Fruit fly (Drosophila melanogaster) whole organism, prepupa: ENCODE results near the gene Orc5.

Experiments
- Blimp-1 ChIP-seq: fragments of 200-800 bp; sonication (Bioruptor generic); optimal IDR thresholded peaks from 3 replicates; lab custom pipeline; 2017; ENCODE audit warnings: missing biosample characterization, missing genetic modification characterization, mild to moderate bottlenecking, moderate library complexity, missing genetic modification reagents
- CG10631 ChIP-seq: fragments of 200-800 bp; sonication (Bioruptor generic); optimal IDR thresholded peaks from 2 replicates; lab custom pipeline; 2016; ENCODE audit warnings: missing biosample characterization, missing genetic modification characterization
- CG10669 ChIP-seq: fragments of 200-800 bp; sonication (Bioruptor generic); optimal IDR thresholded peaks from 3 replicates; lab custom pipeline; 2018; ENCODE audit warnings: missing biosample characterization, mild to moderate bottlenecking, missing genetic modification characterization, moderate library complexity
- CG11294 ChIP-seq: fragments of 200-800 bp; sonication (Bioruptor generic); IDR thresholded peaks from 2 replicates; pipeline ENCODE4 v1.3.6; 2022; ENCODE audit warnings: missing biosample characterization, missing genetic modification characterization
- CG11762 ChIP-seq: fragments of 200-800 bp; sonication (Bioruptor generic); optimal IDR thresholded peaks from 3 replicates; lab custom pipeline; 2016; ENCODE audit warnings: missing biosample characterization, missing genetic modification characterization; ENCODE audit not compliant: insufficient read depth
- CG11902 ChIP-seq: fragments of 200-800 bp; sonication (Bioruptor generic); optimal IDR thresholded peaks from 3 replicates; lab custom pipeline; 2016; ENCODE audit warnings: missing biosample characterization, missing genetic modification characterization
- CG15336 ChIP-seq: fragments of 200-800 bp; sonication (Bioruptor generic); IDR thresholded peaks from 2 replicates; pipeline ENCODE4 v1.3.6; 2022; ENCODE audit warnings: missing biosample characterization, missing genetic modification characterization
- CG1621 ChIP-seq: fragments of 200-800 bp; sonication (Bioruptor generic); optimal IDR thresholded peaks from 3 replicates; lab custom pipeline; 2018; ENCODE audit warnings: missing biosample characterization, mild to moderate bottlenecking, missing genetic modification characterization
- CG16779 ChIP-seq: fragments of 200-800 bp; sonication (Bioruptor generic); optimal IDR thresholded peaks from 3 replicates; lab custom pipeline; 2017; ENCODE audit warnings: missing biosample characterization, mild to moderate bottlenecking, missing genetic modification characterization
- CG3032 ChIP-seq: fragments of 200-800 bp; optimal IDR thresholded peaks from 2 replicates; lab custom pipeline; 2019; ENCODE audit warnings: missing biosample characterization, mild to moderate bottlenecking, missing genetic modification characterization, moderate library complexity
- CG31627 ChIP-seq: fragments of 200-800 bp; sonication (Bioruptor generic); optimal IDR thresholded peaks from 3 replicates; lab custom pipeline; 2016; ENCODE audit warnings: missing biosample characterization, missing genetic modification characterization
- CG32006 ChIP-seq: fragments of 200-800 bp; sonication (Bioruptor generic); optimal IDR thresholded peaks from 3 replicates; lab custom pipeline; 2017; ENCODE audit warnings: missing biosample characterization, mild to moderate bottlenecking, missing genetic modification characterization
- CG34406 ChIP-seq: fragments of 200-800 bp; sonication (Bioruptor generic); optimal IDR thresholded peaks from 3 replicates; lab custom pipeline; 2016; ENCODE audit warnings: missing biosample characterization, missing genetic modification characterization
- CG6163 ChIP-seq: fragments of 200-800 bp; sonication (Bioruptor generic); IDR thresholded peaks from 3 replicates; pipeline ENCODE4 v1.3.6; 2022; ENCODE audit warnings: missing biosample characterization, missing genetic modification characterization
- CG6276 ChIP-seq: fragments of 200-800 bp; sonication (Bioruptor generic); optimal IDR thresholded peaks from 2 replicates; lab custom pipeline; 2017; ENCODE audit warnings: missing biosample characterization, mild to moderate bottlenecking, missing genetic modification characterization
- CG6808 ChIP-seq: fragments of 200-800 bp; sonication (Bioruptor generic); optimal IDR thresholded peaks from 3 replicates; lab custom pipeline; 2017; ENCODE audit warnings: missing biosample characterization, missing genetic modification characterization, mild to moderate bottlenecking, moderate library complexity, missing genetic modification reagents
- CG6854 ChIP-seq: fragments of 200-800 bp; sonication (Bioruptor generic); optimal IDR thresholded peaks from 2 replicates; lab custom pipeline; 2017; ENCODE audit warnings: missing biosample characterization, mild to moderate bottlenecking, missing genetic modification characterization
- CG7368 ChIP-seq: fragments of 200-800 bp; sonication (Bioruptor generic); optimal IDR thresholded peaks from 3 replicates; lab custom pipeline; 2016; ENCODE audit warnings: missing biosample characterization, missing genetic modification characterization
- CG8119 ChIP-seq: fragments of 200-800 bp; sonication (Bioruptor generic); IDR thresholded peaks from 3 replicates; pipeline ENCODE4 v1.3.6; 2022; ENCODE audit warnings: missing biosample characterization, missing genetic modification characterization
- CG8319 ChIP-seq: fragments of 200-800 bp; sonication (Bioruptor generic); optimal IDR thresholded peaks from 3 replicates; lab custom pipeline; 2016; ENCODE audit warnings: missing biosample characterization, missing genetic modification characterization
- CG8632 ChIP-seq: fragments of 200-800 bp; sonication (Bioruptor generic); optimal IDR thresholded peaks from 3 replicates; lab custom pipeline; 2016; ENCODE audit warnings: missing biosample characterization, missing genetic modification characterization
- CG9139 ChIP-seq: fragments of 200-800 bp; sonication (Bioruptor generic); optimal IDR thresholded peaks from 3 replicates; lab custom pipeline; 2017; ENCODE audit warnings: missing biosample characterization, mild to moderate bottlenecking, missing genetic modification characterization
- Eip75B ChIP-seq: fragments of 200-800 bp; sonication (Bioruptor generic); optimal IDR thresholded peaks from 3 replicates; lab custom pipeline; 2016; ENCODE audit warnings: missing biosample characterization, missing genetic modification characterization
- Eip78C ChIP-seq: fragments of 200-800 bp; sonication (Bioruptor generic); peaks from one replicate; lab custom pipeline; 2016; ENCODE audit warnings: missing biosample characterization, missing genetic modification characterization
- Eip93F ChIP-seq: fragments of 200-800 bp; sonication (Bioruptor generic); optimal IDR thresholded peaks from 2 replicates; lab custom pipeline; 2016; ENCODE audit warnings: missing biosample characterization, mild to moderate bottlenecking, missing genetic modification characterization
- Ets21C ChIP-seq: fragments of 200-800 bp; sonication (Bioruptor generic); optimal IDR thresholded peaks from 3 replicates; lab custom pipeline; 2016; ENCODE audit warnings: missing biosample characterization, missing genetic modification characterization
- Ets96B ChIP-seq: fragments of 200-800 bp; optimal IDR thresholded peaks from 2 replicates; lab custom pipeline; 2019; ENCODE audit warnings: missing biosample characterization, mild to moderate bottlenecking, missing genetic modification characterization, moderate library complexity
- Gug ChIP-seq: fragments of 200-800 bp; sonication (Bioruptor generic); IDR thresholded peaks from 2 replicates; pipeline ENCODE4 v1.3.6; 2022; ENCODE audit warnings: missing biosample characterization, missing genetic modification characterization
- Hr4 ChIP-seq: fragments of 200-800 bp; sonication (Bioruptor generic); optimal IDR thresholded peaks from 3 replicates; lab custom pipeline; 2016; ENCODE audit warnings: missing biosample characterization, missing genetic modification characterization
- Sox102F ChIP-seq: fragments of 200-800 bp; sonication (Bioruptor generic); optimal IDR thresholded peaks from 2 replicates; lab custom pipeline; 2016; ENCODE audit warnings: missing biosample characterization, mild to moderate bottlenecking, missing genetic modification characterization
- Sox14 ChIP-seq: fragments of 200-800 bp; sonication (Bioruptor generic); optimal IDR thresholded peaks from 3 replicates; lab custom pipeline; 2016; ENCODE audit warnings: missing biosample characterization, missing genetic modification characterization
- achi ChIP-seq: fragments of 200-800 bp; sonication (Bioruptor generic); optimal IDR thresholded peaks from 3 replicates; lab custom pipeline; 2016; ENCODE audit warnings: missing biosample characterization, missing genetic modification characterization
- cyc ChIP-seq: fragments of 200-800 bp; sonication (Bioruptor generic); optimal IDR thresholded peaks from 3 replicates; lab custom pipeline; 2016; ENCODE audit warnings: missing biosample characterization, missing genetic modification characterization
- dsx ChIP-seq: fragments of 200-800 bp; optimal IDR thresholded peaks from 3 replicates; lab custom pipeline; 2019; ENCODE audit warnings: missing biosample characterization, mild to moderate bottlenecking, missing genetic modification characterization, moderate library complexity; ENCODE audit not compliant: poor library complexity, severe bottlenecking
- esn ChIP-seq: fragments of 200-800 bp; sonication (Bioruptor generic); optimal IDR thresholded peaks from 2 replicates; lab custom pipeline; 2016; ENCODE audit warnings: missing biosample characterization, mild to moderate bottlenecking, missing genetic modification characterization, moderate library complexity
- fd85E ChIP-seq: fragments of 200-800 bp; sonication (Bioruptor generic); optimal IDR thresholded peaks from 3 replicates; lab custom pipeline; 2016; ENCODE audit warnings: missing biosample characterization, missing genetic modification characterization
- lz ChIP-seq: fragments of 200-800 bp; sonication (Bioruptor generic); optimal IDR thresholded peaks from 3 replicates; lab custom pipeline; 2016; ENCODE audit warnings: missing biosample characterization, missing genetic modification characterization
- net ChIP-seq: fragments of 200-800 bp; sonication (Bioruptor generic); optimal IDR thresholded peaks from 3 replicates; lab custom pipeline; 2016; ENCODE audit warnings: missing biosample characterization, missing genetic modification characterization
- pdm3 ChIP-seq: fragments of 200-800 bp; sonication (Bioruptor generic); optimal IDR thresholded peaks from 3 replicates; lab custom pipeline; 2016; ENCODE audit warnings: missing biosample characterization, missing genetic modification characterization
- salr ChIP-seq, 2 experiments: fragments of 200-800 bp; sonication (Bioruptor generic); optimal IDR thresholded peaks; 3 replicates each; lab custom pipeline; 2016 to 2018; ENCODE audit warnings: missing biosample characterization in 2 of 2, missing genetic modification characterization in 2 of 2, mild to moderate bottlenecking in 1 of 2
- spab ChIP-seq: fragments of 200-800 bp; sonication (Bioruptor generic); optimal IDR thresholded peaks from 2 replicates; lab custom pipeline; 2017; ENCODE audit warnings: missing biosample characterization, mild to moderate bottlenecking, missing genetic modification characterization, missing genetic modification reagents
- svp ChIP-seq: fragments of 200-800 bp; sonication (Bioruptor generic); peaks from one replicate; lab custom pipeline; 2016; ENCODE audit warnings: missing biosample characterization, missing genetic modification characterization
- topi ChIP-seq: fragments of 200-800 bp; sonication (Bioruptor generic); optimal IDR thresholded peaks from 3 replicates; lab custom pipeline; 2016; ENCODE audit warnings: missing biosample characterization, missing genetic modification characterization
- vri ChIP-seq: fragments of 200-800 bp; sonication (Bioruptor generic); optimal IDR thresholded peaks from 3 replicates; lab custom pipeline; 2016; ENCODE audit warnings: missing biosample characterization, mild to moderate bottlenecking, missing genetic modification characterization

Gene Orc5

DNA sequence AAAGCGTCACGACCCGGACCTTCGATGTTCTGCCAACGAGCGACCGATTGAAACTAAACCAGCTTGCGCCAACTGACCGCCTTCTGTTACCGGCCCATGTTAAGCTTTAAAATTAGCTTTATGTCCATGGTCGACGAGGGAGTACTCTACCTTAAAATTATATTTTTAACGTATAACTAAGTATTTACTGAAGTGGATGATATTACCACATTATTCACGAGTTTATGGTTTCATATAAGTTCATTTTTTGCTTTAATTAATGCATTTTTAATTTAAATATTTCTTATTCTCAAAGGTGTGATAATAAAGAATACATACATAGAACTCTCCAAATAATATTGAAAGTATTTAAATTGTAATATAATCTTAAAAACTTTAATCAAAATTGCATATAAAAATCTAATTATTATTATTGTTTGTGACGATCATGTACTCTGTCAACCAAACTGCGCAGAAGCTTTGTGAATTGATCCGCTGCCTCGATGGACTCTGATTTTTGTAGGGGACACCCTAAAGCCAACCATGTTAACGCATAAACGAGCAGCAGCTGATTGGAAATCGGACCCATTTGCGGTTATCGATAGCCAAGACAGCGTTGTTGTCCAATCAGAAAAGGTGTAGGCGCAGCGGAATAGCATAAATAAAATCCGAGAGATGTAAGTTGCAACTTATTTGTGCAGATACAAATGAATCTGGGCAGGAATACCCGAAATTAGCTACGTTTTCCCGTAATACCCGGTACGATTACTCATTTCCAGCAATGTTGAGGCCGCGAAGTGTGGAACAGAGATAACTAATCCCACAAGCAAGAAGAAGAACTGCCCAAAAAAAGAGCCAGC is 49.3 kb upstream of the Orc5 start, which contains the start of the genes CG9008 and p38b (continued):
- TF ChIP-seq spab (GFP tag; lab: Kevin White, UChicago), result peak; percentile 86
- TF ChIP-seq lz, result peak; percentile 74
- TF ChIP-seq CG15336 (GFP tag; lab: Robert Waterston, UW), result peak; percentile 61
- peak; percentile 76 for TF ChIP-seq net (GFP tag; lab: Kevin White, UChicago)
- peak; percentile 5 for TF ChIP-seq CG6854 (GFP tag; lab: Kevin White, UChicago)
- TF ChIP-seq CG6163 (GFP tag; lab: Robert Waterston, UW), result peak; percentile 44; the same call in 1 of the 3 replicates
- TF ChIP-seq CG7368 (GFP tag; lab: Kevin White, UChicago), result peak; percentile 65
- TF ChIP-seq CG10631 (GFP tag; lab: Kevin White, UChicago), result peak; percentile 83
- peak; percentile 71 for TF ChIP-seq Hr4
- TF ChIP-seq Blimp-1, result peak; percentile 65
- peak; percentile 84 for TF ChIP-seq CG6276 (GFP tag; lab: Kevin White, UChicago)
- TF ChIP-seq CG11762, result peak; percentile 71
- TF ChIP-seq CG8119 (GFP tag; lab: Robert Waterston, UW), result peak; percentile 65; the same call in 1 of the 3 replicates
- no peak for TF ChIP-seq pdm3 (GFP tag; lab: Kevin White, UChicago)
- TF ChIP-seq, all 60 proteins: peak for 56

DNA sequence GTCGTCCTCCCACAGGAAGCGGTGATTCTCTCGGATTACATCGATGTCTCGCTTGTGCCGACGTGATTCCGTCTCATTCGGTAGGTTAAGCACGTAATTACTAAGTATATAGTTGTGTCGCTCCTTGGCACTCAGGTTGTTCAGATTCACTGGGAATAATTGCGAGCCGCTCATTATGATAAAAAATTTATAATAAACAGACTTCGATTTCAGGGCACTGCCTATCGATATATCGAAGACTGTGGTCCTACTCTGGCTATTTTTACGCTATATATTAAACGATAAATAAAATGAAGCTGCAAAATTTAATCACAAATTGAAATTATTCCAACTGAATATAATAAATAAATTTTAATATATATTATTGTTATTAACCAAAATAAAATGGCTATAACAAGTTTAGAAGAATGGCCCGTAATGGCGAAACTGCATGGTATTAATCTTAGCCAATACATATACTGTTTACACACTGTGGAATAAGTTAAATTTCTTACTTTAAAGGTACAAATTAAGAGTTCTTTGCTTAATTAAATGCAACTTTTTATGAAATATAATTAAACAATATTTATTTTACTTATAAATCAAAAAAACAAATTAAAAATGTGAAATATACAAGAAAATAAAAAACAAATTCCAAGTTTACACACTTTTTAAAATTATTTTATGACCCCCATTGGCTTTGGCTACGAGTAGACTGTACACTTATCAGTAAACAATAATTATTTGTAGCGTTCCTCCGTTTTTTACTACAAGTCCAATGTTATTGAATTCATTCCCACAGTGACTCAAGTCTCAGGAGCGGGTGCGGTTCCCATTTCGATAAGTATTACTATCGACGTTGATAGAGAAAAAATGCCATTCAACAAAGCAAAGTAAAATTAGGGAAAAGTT is 46.1 kb upstream of the Orc5 start, which contains the start of gene Eato:
Gene Eato, plus strand, starts transcription at position 821 of the 891 bp plus-strand sequence.
- TF ChIP-seq CG11294 (GFP tag; lab: Robert Waterston, UW) (no peak), CG8319 (GFP tag; lab: Kevin White, UChicago) (peak; percentile 17), Eip78C (GFP tag; lab: Kevin White, UChicago) (peak; percentile 81), CG31627 (GFP tag; lab: Kevin White, UChicago) (peak; percentile 33), CG1621 (tag; lab: Kevin White, UChicago) (no peak), net (GFP tag; lab: Kevin White, UChicago) (no peak), CG8632 (no peak), svp (GFP tag; lab: Kevin White, UChicago) (no peak), CG16779 (tag; lab: Kevin White, UChicago) (no peak), Eip75B (GFP tag; lab: Kevin White, UChicago) (no peak), CG3032 (peak; percentile 35), CG32006 (GFP tag; lab: Kevin White, UChicago) (no peak), topi (GFP tag; lab: Kevin White, UChicago) (peak; percentile 6), CG10631 (GFP tag; lab: Kevin White, UChicago) (peak; percentile 39), Gug (peak; percentile 33; the same call in 1 of the 2 replicates), CG8119 (GFP tag; lab: Robert Waterston, UW) (0 out of 3 replicates have a peak, but pooled peaks have one; percentile 41), Eip93F (GFP tag; lab: Kevin White, UChicago) (no peak), Sox14 (GFP tag; lab: Kevin White, UChicago) (peak; percentile 56), Ets96B (tag; lab: Kevin White, UChicago) (peak; percentile 5), cyc (GFP tag; lab: Kevin White, UChicago) (peak; percentile 34), achi (no peak), lz (no peak), salr (GFP tag; optimal IDR thresholded peaks at IDR 0.05; lab: Kevin White, UChicago) (no peak), CG34406 (GFP tag; lab: Kevin White, UChicago) (peak; percentile 15), Sox102F (GFP tag; lab: Kevin White, UChicago) (no peak), CG6854 (GFP tag; lab: Kevin White, UChicago) (no peak), fd85E (no peak), dsx (GFP tag; lab: Kevin White, UChicago) (no peak), CG6276 (GFP tag; lab: Kevin White, UChicago) (no peak), CG10669 (GFP tag; lab: Kevin White, UChicago) (no peak), CG11902 (GFP tag; lab: Kevin White, UChicago) (peak; percentile 50), Ets21C (GFP tag; lab: Kevin White, UChicago) (no peak), CG6808 (GFP tag; lab: Kevin White, UChicago) (no peak), vri (GFP tag; lab: Kevin White, UChicago) (no peak), CG6163 (GFP tag; lab: Robert Waterston, UW) (no peak; the same call in 2 of the 3 replicates), CG9139 (GFP tag; lab: Kevin White, UChicago) (no peak), Blimp-1 (no peak), esn (GFP tag; lab: Kevin White, UChicago) (peak; percentile 43), spab (GFP tag; lab: Kevin White, UChicago) (no peak)
